Worm (Caenorhabditis elegans): ENCODE results near the gene plpp-1.3.

Gene plpp-1.3

DNA sequence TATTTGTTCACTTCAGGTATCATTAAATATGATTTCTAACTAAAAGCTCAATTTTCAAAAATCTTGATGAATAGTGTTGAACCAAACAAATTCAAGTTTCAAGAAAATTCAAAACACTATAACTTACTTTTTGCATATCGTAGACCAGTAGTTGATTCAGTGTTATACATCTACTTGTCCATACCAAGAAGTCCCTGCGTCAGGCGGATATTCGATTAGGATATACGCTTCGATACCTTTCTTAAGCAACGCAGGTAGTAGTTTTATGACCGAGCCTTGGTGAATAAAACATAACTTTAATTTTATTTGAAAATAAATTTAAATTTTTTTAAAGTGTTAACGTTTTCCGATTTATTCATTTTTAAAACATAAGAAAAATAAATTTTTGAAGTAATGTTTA, 19.7 kb upstream of the plpp-1.3 start:
- TF ChIP-seq lin-14 (GFP tag; optimal IDR thresholded peaks at IDR 0.05) = peak; percentile 20
- TF ChIP-seq ama-1 (optimal IDR thresholded peaks at IDR 0.05) = peak; percentile 8
- no peak for TF ChIP-seq efl-1 (optimal IDR thresholded peaks at IDR 0.05)
- peak in 1 of 2 experiments; percentile 37 for TF ChIP-seq efl-1 (GFP tag; optimal IDR thresholded peaks at IDR 0.05 in 1 of 2)
- no peak for TF ChIP-seq unc-86 (tag; optimal IDR thresholded peaks at IDR 0.05)
- peak; percentile 28 for TF ChIP-seq ztf-4 (tag; optimal IDR thresholded peaks at IDR 0.05)
- TF ChIP-seq nhr-71 (tag; optimal IDR thresholded peaks at IDR 0.05) = peak; percentile 55
- peak; percentile 70 for TF ChIP-seq fkh-8 (tag; optimal IDR thresholded peaks at IDR 0.05)
- TF ChIP-seq aha-1 (tag; optimal IDR thresholded peaks at IDR 0.05) = no peak
- TF ChIP-seq nhr-47 (tag; optimal IDR thresholded peaks at IDR 0.05) = peak; percentile 37
- TF ChIP-seq nhr-12 (tag; optimal IDR thresholded peaks at IDR 0.05) = no peak

ce11 chrX:10675952-10676351, 19.2 kb upstream of the plpp-1.3 start:
- no peak for TF ChIP-seq dsc-1 (tag; optimal IDR thresholded peaks at IDR 0.05)
- TF ChIP-seq nhr-85 (tag) = peak; percentile 70

ce11 chrX:10677009-10677408, 18.1 kb upstream of the plpp-1.3 start, which contains the start of gene F13E6.1:
Gene F13E6.1, minus strand, starts transcription at chrX:10677109.
- TF ChIP-seq fkh-4 (tag; optimal IDR thresholded peaks at IDR 0.05; ENCODE audit: borderline replicate concordance) (no peak), C34B4.2 (tag; optimal IDR thresholded peaks at IDR 0.05) (no peak), unc-130 (tag; optimal IDR thresholded peaks at IDR 0.05) (no peak), rnt-1 (tag; optimal IDR thresholded peaks at IDR 0.05) (no peak), mdl-1 (tag; optimal IDR thresholded peaks at IDR 0.05) (no peak), ces-1 (GFP tag; optimal IDR thresholded peaks at IDR 0.05) (no peak), tlp-1 (tag; optimal IDR thresholded peaks at IDR 0.05) (no peak), swsn-7 (tag; optimal IDR thresholded peaks at IDR 0.05) (no peak), xbp-1 (tag; optimal IDR thresholded peaks at IDR 0.05) (no peak)

DNA sequence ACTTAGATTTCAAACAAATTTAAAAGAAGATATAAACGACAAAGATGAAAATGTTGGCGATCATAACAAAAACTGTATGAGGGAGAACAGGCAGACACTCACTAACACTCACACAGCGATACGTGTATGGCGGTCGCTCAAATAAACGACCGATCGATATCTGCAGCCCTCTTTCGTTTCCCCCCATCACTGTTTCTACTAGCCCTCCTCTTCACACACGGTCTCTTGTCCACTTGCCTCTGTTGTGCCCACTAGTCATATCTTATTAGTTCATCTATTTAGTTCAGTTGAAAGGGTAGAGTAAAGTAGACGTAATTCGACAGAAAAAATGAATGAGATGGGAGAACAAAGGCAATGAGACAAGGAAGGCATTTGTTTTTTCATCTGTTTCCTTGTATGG, 17.6 kb upstream of the plpp-1.3 start:
- TF ChIP-seq pag-3 (tag; optimal IDR thresholded peaks at IDR 0.05; ENCODE audit: borderline replicate concordance, insufficient read depth) (no peak), mep-1 (tag; optimal IDR thresholded peaks at IDR 0.05) (peak; percentile 71), lin-39 (tag; optimal IDR thresholded peaks at IDR 0.05) (no peak), ceh-8 (GFP tag; optimal IDR thresholded peaks at IDR 0.05) (no peak), mef-2 (tag; optimal IDR thresholded peaks at IDR 0.05) (no peak), tlp-1 (tag; optimal IDR thresholded peaks at IDR 0.05) (no peak), mdl-1 (tag; optimal IDR thresholded peaks at IDR 0.05) (peak in 1 of 2 experiments; percentile 61), hpl-2 (GFP tag; optimal IDR thresholded peaks at IDR 0.05) (no peak), nhr-90 (tag; optimal IDR thresholded peaks at IDR 0.05; ENCODE audit: poor library complexity) (peak; percentile 56), ceh-63 (GFP tag; optimal IDR thresholded peaks at IDR 0.05) (no peak), snu-23 (GFP tag; optimal IDR thresholded peaks at IDR 0.05) (peak; percentile 84), lin-15B (tag; optimal IDR thresholded peaks at IDR 0.05) (no peak), blmp-1 (tag; optimal IDR thresholded peaks at IDR 0.05) (peak; percentile 40), F16B12.6 (tag; optimal IDR thresholded peaks at IDR 0.05) (no peak), xbp-1 (tag; optimal IDR thresholded peaks at IDR 0.05) (peak; percentile 56), isw-1 (GFP tag; IDR thresholded peaks at IDR 0.05) (no peak), hlh-4 (tag; optimal IDR thresholded peaks at IDR 0.05) (no peak), aha-1 (tag; optimal IDR thresholded peaks at IDR 0.05) (no peak), nhr-237 (tag; optimal IDR thresholded peaks at IDR 0.05) (no peak), nhr-11 (tag; optimal IDR thresholded peaks at IDR 0.05) (no peak), ama-1 (optimal IDR thresholded peaks at IDR 0.05) (no peak), nhr-85 (tag) (peak; percentile 93), lin-13 (GFP tag; optimal IDR thresholded peaks at IDR 0.05) (no peak), Y116A8C.19 (tag; optimal IDR thresholded peaks at IDR 0.05; ENCODE audit: borderline replicate concordance) (no peak), jun-1 (tag; optimal IDR thresholded peaks at IDR 0.05) (no peak), ets-5 (GFP tag; IDR thresholded peaks at IDR 0.05) (no peak), lin-35 (GFP tag; optimal IDR thresholded peaks at IDR 0.05) (peak; percentile 36 to 49), nhr-71 (tag; optimal IDR thresholded peaks at IDR 0.05) (peak; percentile 60), ztf-4 (tag; optimal IDR thresholded peaks at IDR 0.05) (peak; percentile 59), unc-130 (tag; optimal IDR thresholded peaks at IDR 0.05) (no peak), lin-14 (GFP tag; optimal IDR thresholded peaks at IDR 0.05) (peak; percentile 79), unc-30 (tag; optimal IDR thresholded peaks at IDR 0.05) (no peak), nhr-47 (tag; optimal IDR thresholded peaks at IDR 0.05) (peak; percentile 43), aly-2 (tag; optimal IDR thresholded peaks at IDR 0.05) (no peak), efl-3 (GFP tag; optimal IDR thresholded peaks at IDR 0.05) (no peak), efl-1 (optimal IDR thresholded peaks at IDR 0.05) (no peak), efl-1 (GFP tag; optimal IDR thresholded peaks at IDR 0.05 in 1 of 2) (peak in 1 of 2 experiments; percentile 80), fkh-8 (tag; optimal IDR thresholded peaks at IDR 0.05) (no peak), sptf-1 (tag; optimal IDR thresholded peaks at IDR 0.05) (no peak)
